Worm (Caenorhabditis elegans): Measurements from ENCODE around the gene K03A1.4.

ce11 chrX:7309775-7310174 lies 11.2 kb upstream of the K03A1.4 start, which contains the start of the genes his-38 and his-40:
- no peak for TF ChIP-seq snpc-1.2 (GFP tag; IDR thresholded peaks at IDR 0.05)
- TF ChIP-seq ces-1 (GFP tag; optimal IDR thresholded peaks at IDR 0.05): no peak
- TF ChIP-seq nhr-11 (tag; optimal IDR thresholded peaks at IDR 0.05): no peak
- TF ChIP-seq zag-1 (tag; optimal IDR thresholded peaks at IDR 0.05): no peak
